Worm (Caenorhabditis elegans): ENCODE data around the gene try-3.

- TF ChIP-seq dve-1 (tag; optimal IDR thresholded peaks at IDR 0.05) (no peak), nhr-11 (tag; optimal IDR thresholded peaks at IDR 0.05) (no peak), tbx-7 (tag; optimal IDR thresholded peaks at IDR 0.05) (no peak), lin-11 (tag; optimal IDR thresholded peaks at IDR 0.05) (no peak), pqm-1 (tag; optimal IDR thresholded peaks at IDR 0.05) (no peak), sdc-2 (tag; optimal IDR thresholded peaks at IDR 0.05) (no peak), eyg-1 (tag; optimal IDR thresholded peaks at IDR 0.05) (no peak), pha-2 (tag; optimal IDR thresholded peaks at IDR 0.05) (no peak), mec-3 (tag; optimal IDR thresholded peaks at IDR 0.05; ENCODE audit: borderline replicate concordance) (no peak), sox-4 (tag; optimal IDR thresholded peaks at IDR 0.05) (no peak), ama-1 (optimal IDR thresholded peaks at IDR 0.05) (no peak)
Observed at ce11 chrIV:6555388-6556330, 1.3 kb upstream of the try-3 start, which contains the start of gene paqr-1.

Data from whole organism, late embryonic.